Fruit fly (Drosophila melanogaster): Measurements from ENCODE around the gene CG8360.

CG8360 gene

DNA sequence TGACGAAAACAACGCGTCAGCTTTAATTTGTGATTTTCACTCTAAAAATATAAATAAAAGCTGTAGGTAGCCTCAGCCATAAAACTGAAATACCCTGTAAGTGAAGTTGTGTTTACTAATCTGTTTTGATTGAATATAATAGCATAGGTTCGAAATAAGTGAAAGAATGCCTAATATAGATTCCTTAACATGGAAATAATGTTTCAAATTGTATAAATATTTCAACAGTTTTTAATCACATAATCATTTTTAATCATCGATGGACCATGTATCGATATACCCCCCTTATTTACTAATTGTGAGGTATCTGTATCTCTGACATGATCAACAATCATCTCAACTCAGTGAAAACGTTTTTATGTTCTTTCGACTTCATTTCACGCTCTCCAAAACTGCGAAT, 42.6 kb downstream of the CG8360 start (continued):
- TF ChIP-seq CG10565 (GFP tag; optimal IDR thresholded peaks at IDR 0.05): no peak
- no peak for TF ChIP-seq seq (GFP tag; IDR thresholded peaks at IDR 0.05)
- TF ChIP-seq ssp (GFP tag; IDR thresholded peaks at IDR 0.05): no peak
- TF ChIP-seq Poxn (GFP tag; IDR thresholded peaks at IDR 0.05): no peak
- peak; percentile 19; the same call in 1 of the 2 replicates for TF ChIP-seq ttk (GFP tag; IDR thresholded peaks at IDR 0.05)
- TF ChIP-seq gcm2 (GFP tag; optimal IDR thresholded peaks at IDR 0.05): no peak
- no peak for TF ChIP-seq maf-S (GFP tag; optimal IDR thresholded peaks at IDR 0.05)
- TF ChIP-seq Fer3 (tag; optimal IDR thresholded peaks at IDR 0.05): peak; percentile 48
- TF ChIP-seq cwo (GFP tag; optimal IDR thresholded peaks at IDR 0.05): peak; percentile 18
- 0 out of 2 replicates have a peak, but pooled peaks have one; percentile 12 for TF ChIP-seq stc (GFP tag; IDR thresholded peaks at IDR 0.05)
- no peak for TF ChIP-seq Ada2b (GFP tag; IDR thresholded peaks at IDR 0.05)
- peak; percentile 33 for TF ChIP-seq CG12391 (tag; optimal IDR thresholded peaks at IDR 0.05)
- TF ChIP-seq CG4424 (GFP tag; optimal IDR thresholded peaks at IDR 0.05): no peak
- peak in 1 of 2 experiments; percentile 4 for TF ChIP-seq chif (GFP tag; optimal IDR thresholded peaks at IDR 0.05)
- peak; percentile 48 for TF ChIP-seq lab (GFP tag; optimal IDR thresholded peaks at IDR 0.05)
- no peak for TF ChIP-seq prd (optimal IDR thresholded peaks at IDR 0.05)
- peak; percentile 27; the same call in 1 of the 3 replicates for TF ChIP-seq prd (GFP tag; IDR thresholded peaks at IDR 0.05)
- TF ChIP-seq grn (GFP tag; optimal IDR thresholded peaks at IDR 0.05): no peak
- no peak for TF ChIP-seq nmo (GFP tag; optimal IDR thresholded peaks at IDR 0.05)
- no peak for TF ChIP-seq CG1792 (GFP tag; optimal IDR thresholded peaks at IDR 0.05)
- no peak for TF ChIP-seq CG14965 (GFP tag; optimal IDR thresholded peaks at IDR 0.05; ENCODE audit: borderline replicate concordance)
- TF ChIP-seq ham (GFP tag; IDR thresholded peaks at IDR 0.05): no peak
- peak; percentile 31 for TF ChIP-seq Meics (GFP tag; optimal IDR thresholded peaks at IDR 0.05)
- TF ChIP-seq CG14014 (GFP tag; IDR thresholded peaks at IDR 0.05): 0 out of 2 replicates have a peak, but pooled peaks have one; percentile 5
- no peak for TF ChIP-seq CG12299 (tag; optimal IDR thresholded peaks at IDR 0.05)
- no peak for TF ChIP-seq toy (GFP tag; IDR thresholded peaks at IDR 0.05)
- no peak for TF ChIP-seq wdn (GFP tag; IDR thresholded peaks at IDR 0.05)
- no peak for TF ChIP-seq Dbx (GFP tag; IDR thresholded peaks at IDR 0.05)
- TF ChIP-seq BtbVII (GFP tag; optimal IDR thresholded peaks at IDR 0.05): no peak
- no peak for TF ChIP-seq YL-1 (GFP tag; optimal IDR thresholded peaks at IDR 0.05)
- TF ChIP-seq vfl (GFP tag; optimal IDR thresholded peaks at IDR 0.05): no peak
- no peak for TF ChIP-seq Lim3 (GFP tag; IDR thresholded peaks at IDR 0.05)
- TF ChIP-seq CG11696 (GFP tag; IDR thresholded peaks at IDR 0.05): peak; percentile 32; the same call in 1 of the 2 replicates
- TF ChIP-seq bbx (GFP tag; IDR thresholded peaks at IDR 0.05; ENCODE audit: partially characterized antibody): no peak
- TF ChIP-seq Blimp-1 (GFP tag; optimal IDR thresholded peaks at IDR 0.05): peak; percentile 53
- TF ChIP-seq CG15011 (GFP tag; optimal IDR thresholded peaks at IDR 0.05): no peak
- peak; percentile 51 for TF ChIP-seq sens (GFP tag)
- no peak for TF ChIP-seq ac (GFP tag; optimal IDR thresholded peaks at IDR 0.05)
- TF ChIP-seq Mrtf (GFP tag; IDR thresholded peaks at IDR 0.05): no peak
- peak; percentile 59; the same call in 1 of the 3 replicates for TF ChIP-seq CG11695 (GFP tag; IDR thresholded peaks at IDR 0.05)
- peak; percentile 14 for TF ChIP-seq CG12659 (GFP tag; optimal IDR thresholded peaks at IDR 0.05)
- 0 out of 3 replicates have a peak, but pooled peaks have one; percentile 22 for TF ChIP-seq CG2889 (GFP tag; IDR thresholded peaks at IDR 0.05)
- TF ChIP-seq CG18011 (GFP tag; optimal IDR thresholded peaks at IDR 0.05): no peak
- TF ChIP-seq lilli (GFP tag; optimal IDR thresholded peaks at IDR 0.05): no peak
- TF ChIP-seq Rfx (GFP tag; IDR thresholded peaks at IDR 0.05): peak; percentile 41; the same call in 1 of the 2 replicates
- no peak for TF ChIP-seq Atf-2 (GFP tag; optimal IDR thresholded peaks at IDR 0.05)
- TF ChIP-seq Sox100B (GFP tag; optimal IDR thresholded peaks at IDR 0.05): no peak
- no peak for TF ChIP-seq Doc3 (GFP tag; IDR thresholded peaks at IDR 0.05; ENCODE audit: partially characterized antibody)
- no peak for TF ChIP-seq Hey (tag; optimal IDR thresholded peaks at IDR 0.05)
- TF ChIP-seq dpn (GFP tag; optimal IDR thresholded peaks at IDR 0.05): no peak
- TF ChIP-seq CG32532 (GFP tag; IDR thresholded peaks at IDR 0.05): peak; percentile 72
- TF ChIP-seq cad (GFP tag; optimal IDR thresholded peaks at IDR 0.05): no peak
